Worm (Caenorhabditis elegans) whole organism, early embryonic: ENCODE measurements around the gene scd-1.

Source experiments
- ama-1 ChIP-seq: fragments of 150-350 bp; optimal IDR thresholded peaks from 2 replicates; lab custom pipeline; 2014
- ceh-36 ChIP-seq: sonication (generic microtip); optimal IDR thresholded peaks from 2 replicates; lab custom pipeline; 2016; ENCODE audit warnings: missing genetic modification characterization, inconsistent platforms, missing compliant biosample characterization
- ets-7 ChIP-seq: sonication (generic microtip); optimal IDR thresholded peaks from 2 replicates; lab custom pipeline; 2016; ENCODE audit warnings: missing genotype, missing genetic modification characterization, missing compliant biosample characterization
- flt-1 ChIP-seq: fragments of 200-800 bp; sonication (Bioruptor generic); IDR thresholded peaks from 2 replicates; pipeline ENCODE4 v1.3.6; 2022; ENCODE audit warnings: missing genetic modification characterization, missing compliant biosample characterization
- hmg-4 ChIP-seq: fragments of 200-800 bp; sonication (Bioruptor generic); optimal IDR thresholded peaks from 2 replicates; lab custom pipeline; 2018; ENCODE audit warnings: mild to moderate bottlenecking, missing genetic modification characterization, missing compliant biosample characterization
- hnd-1 ChIP-seq: sonication (generic microtip); optimal IDR thresholded peaks from 2 replicates; lab custom pipeline; 2016; ENCODE audit warnings: missing genetic modification characterization, missing compliant biosample characterization
- pes-1 ChIP-seq: fragments of 200-800 bp; sonication (Bioruptor generic); IDR thresholded peaks from 2 replicates; pipeline ENCODE4 v1.3.6; 2022; ENCODE audit warnings: missing genetic modification reagents, missing genetic modification characterization, missing compliant biosample characterization
- sea-1 ChIP-seq: fragments of 200-800 bp; sonication (Bioruptor generic); conservative IDR thresholded peaks from 2 replicates; pipeline ENCODE4 v1.3.6; 2022; ENCODE audit warnings: missing genetic modification characterization, missing compliant biosample characterization
- tra-4 ChIP-seq: sonication (generic microtip); optimal IDR thresholded peaks from 2 replicates; lab custom pipeline; 2017; ENCODE audit warnings: missing genetic modification characterization, missing compliant biosample characterization

DNA sequence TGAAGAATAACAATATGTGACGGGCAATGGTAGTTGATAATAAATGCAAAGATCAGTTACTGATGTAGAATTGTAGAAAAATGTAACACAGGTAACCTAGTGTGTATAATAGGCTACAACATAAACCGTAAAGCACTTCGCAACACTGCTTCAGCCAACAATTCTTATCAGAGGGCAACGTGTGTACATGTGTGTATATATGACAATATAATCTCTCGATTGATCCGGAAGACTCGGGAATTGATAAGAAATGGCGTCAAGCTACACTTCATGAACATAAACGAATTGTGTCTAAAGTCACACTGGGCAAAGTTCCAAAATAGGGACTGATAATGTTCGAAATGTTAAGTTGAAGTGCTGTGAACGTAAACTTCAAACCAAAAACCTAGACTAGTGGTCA lies 7.1 kb downstream of the scd-1 start:
- no peak for TF ChIP-seq ceh-36 (tag; lab: Kevin White, UChicago)
- no peak for TF ChIP-seq ets-7 (tag; lab: Kevin White, UChicago)
- TF ChIP-seq ama-1 (lab: Kevin White, UChicago), result no peak
- no peak for TF ChIP-seq hnd-1 (tag; lab: Kevin White, UChicago)
- TF ChIP-seq pes-1 (GFP tag; lab: Robert Waterston, UW), result no peak
- no peak for TF ChIP-seq tra-4
- no peak for TF ChIP-seq sea-1 (GFP tag; lab: Robert Waterston, UW)
- no peak for TF ChIP-seq hmg-4 (GFP tag; lab: Kevin White, UChicago)
- TF ChIP-seq flt-1 (GFP tag; lab: Robert Waterston, UW), result no peak
